Fruit fly (Drosophila melanogaster) whole organism, embryonic: ENCODE results near the gene Miox.

Experiments
- B-H1 ChIP-seq: fragments of 200-800 bp; sonication (Bioruptor generic); IDR thresholded peaks from 3 replicates; pipeline ENCODE4 v1.3.6; 2022; ENCODE audit warnings: missing biosample characterization, missing genetic modification characterization
- CG1024 ChIP-seq: fragments of 200-800 bp; sonication (Bioruptor generic); IDR thresholded peaks from 2 replicates; pipeline ENCODE4 v1.3.6; 2022; ENCODE audit warnings: missing biosample characterization, missing genetic modification characterization
- CG12391 ChIP-seq: fragments of 200-800 bp; sonication (Bioruptor generic); optimal IDR thresholded peaks from 3 replicates; lab custom pipeline; 2018; ENCODE audit warnings: missing biosample characterization, mild to moderate bottlenecking, missing genetic modification characterization, moderate library complexity
- CG13287 ChIP-seq: fragments of 200-800 bp; sonication (Bioruptor generic); IDR thresholded peaks from 2 replicates; pipeline ENCODE4 v1.3.6; 2022; ENCODE audit warnings: missing biosample characterization, missing genetic modification characterization; ENCODE audit not compliant: partially characterized antibody
- CG13296 ChIP-seq: fragments of 200-800 bp; sonication (Bioruptor generic); optimal IDR thresholded peaks from 3 replicates; lab custom pipeline; 2018; ENCODE audit warnings: missing biosample characterization, mild to moderate bottlenecking, missing genetic modification characterization
- CG14667 ChIP-seq: fragments of 200-800 bp; sonication (Bioruptor generic); IDR thresholded peaks from 2 replicates; pipeline ENCODE4 v1.3.6; 2022; ENCODE audit warnings: missing biosample characterization, missing genetic modification characterization
- CG14710 ChIP-seq: fragments of 200-800 bp; sonication (Bioruptor generic); optimal IDR thresholded peaks from 3 replicates; lab custom pipeline; 2019; ENCODE audit warnings: missing biosample characterization, mild to moderate bottlenecking, missing genetic modification characterization, moderate library complexity
- CG18011 ChIP-seq: fragments of 200-800 bp; sonication (Bioruptor generic); optimal IDR thresholded peaks from 2 replicates; lab custom pipeline; 2017; ENCODE audit warnings: missing biosample characterization, missing genetic modification characterization, mild to moderate bottlenecking, moderate library complexity, missing genotype
- CG1832 ChIP-seq: fragments of 200-800 bp; sonication (Bioruptor generic); optimal IDR thresholded peaks from 2 replicates; lab custom pipeline; 2017; ENCODE audit warnings: missing biosample characterization, mild to moderate bottlenecking, missing genetic modification characterization, inconsistent platforms
- CG18476 ChIP-seq: fragments of 200-800 bp; sonication (Bioruptor generic); optimal IDR thresholded peaks from 2 replicates; lab custom pipeline; 2016; ENCODE audit warnings: missing biosample characterization, mild to moderate bottlenecking, missing genetic modification characterization
- CG31441 ChIP-seq: fragments of 200-800 bp; sonication (Bioruptor generic); IDR thresholded peaks from 2 replicates; pipeline ENCODE4 v1.3.6; 2022; ENCODE audit warnings: missing biosample characterization, missing genetic modification characterization
- CG33213 ChIP-seq: fragments of 200-800 bp; sonication (Bioruptor generic); optimal IDR thresholded peaks from 3 replicates; lab custom pipeline; 2016; ENCODE audit warnings: missing biosample characterization, missing genetic modification characterization
- CG34224 ChIP-seq: fragments of 200-800 bp; sonication (Bioruptor generic); IDR thresholded peaks from 3 replicates; pipeline ENCODE4 v1.3.6; 2022; ENCODE audit warnings: missing biosample characterization, missing genetic modification characterization; ENCODE audit not compliant: partially characterized antibody
- CG34376 ChIP-seq: fragments of 200-800 bp; sonication (Bioruptor generic); optimal IDR thresholded peaks from 2 replicates; lab custom pipeline; 2018; ENCODE audit warnings: missing biosample characterization, mild to moderate bottlenecking, missing genetic modification characterization
- CG34422 ChIP-seq: fragments of 200-800 bp; sonication (Bioruptor generic); IDR thresholded peaks from 3 replicates; pipeline ENCODE4 v1.3.6; 2022; ENCODE audit warnings: missing biosample characterization, missing genetic modification characterization
- CG7786 ChIP-seq: fragments of 200-800 bp; sonication (Bioruptor generic); optimal IDR thresholded peaks from 2 replicates; lab custom pipeline; 2016; ENCODE audit warnings: missing biosample characterization, missing genetic modification characterization
- CG8089 ChIP-seq: fragments of 200-800 bp; sonication (Bioruptor generic); optimal IDR thresholded peaks from 3 replicates; lab custom pipeline; 2016; ENCODE audit warnings: missing biosample characterization, missing genetic modification characterization
- CG9727 ChIP-seq: fragments of 200-800 bp; sonication (Bioruptor generic); optimal IDR thresholded peaks from 3 replicates; lab custom pipeline; 2017; ENCODE audit warnings: missing biosample characterization, mild to moderate bottlenecking, missing genetic modification characterization
- D19A ChIP-seq: fragments of 200-800 bp; optimal IDR thresholded peaks from 3 replicates; lab custom pipeline; 2019; ENCODE audit warnings: missing biosample characterization, mild to moderate bottlenecking, missing genetic modification characterization, moderate library complexity
- HLH4C ChIP-seq: fragments of 200-800 bp; sonication (Bioruptor generic); IDR thresholded peaks from 3 replicates; pipeline ENCODE4 v1.3.6; 2022; ENCODE audit warnings: missing biosample characterization, missing genetic modification characterization; ENCODE audit not compliant: partially characterized antibody
- Hmx ChIP-seq: fragments of 200-800 bp; sonication (Bioruptor generic); optimal IDR thresholded peaks from 2 replicates; lab custom pipeline; 2016; ENCODE audit warnings: missing biosample characterization, missing genetic modification characterization
- Hr51 ChIP-seq, 2 experiments: fragments of 200-800 bp; sonication (Bioruptor generic); optimal IDR thresholded peaks; 2 replicates in 1 of 2; 3 replicates in 1 of 2; lab custom pipeline; 2016 to 2018; ENCODE audit warnings: missing biosample characterization in 2 of 2, missing genetic modification characterization in 2 of 2, mild to moderate bottlenecking in 1 of 2, moderate library complexity in 1 of 2
- Lim3 ChIP-seq: fragments of 200-800 bp; sonication (Bioruptor generic); IDR thresholded peaks from 2 replicates; pipeline ENCODE4 v1.3.6; 2022; ENCODE audit warnings: missing biosample characterization, missing genetic modification characterization
- Meics ChIP-seq: fragments of 200-800 bp; sonication (Bioruptor generic); optimal IDR thresholded peaks from 2 replicates; lab custom pipeline; 2017; ENCODE audit warnings: missing biosample characterization, mild to moderate bottlenecking, missing genetic modification characterization
- NC2α ChIP-seq: fragments of 200-800 bp; sonication (Bioruptor generic); optimal IDR thresholded peaks from 2 replicates; lab custom pipeline; 2016; ENCODE audit warnings: missing biosample characterization, missing genetic modification characterization
- Nf-YA ChIP-seq: fragments of 200-800 bp; sonication (Bioruptor generic); IDR thresholded peaks from 2 replicates; pipeline ENCODE4 v1.3.6; 2022; ENCODE audit warnings: missing biosample characterization, missing genetic modification characterization
- Pdp1 ChIP-seq, 2 experiments: fragments of 200-800 bp; sonication (Bioruptor generic); optimal IDR thresholded peaks; 3 replicates each; lab custom pipeline; 2016; ENCODE audit warnings: missing biosample characterization in 2 of 2, missing genetic modification characterization in 2 of 2, mild to moderate bottlenecking in 1 of 2, moderate library complexity in 1 of 2
- Taf1 ChIP-seq: fragments of 200-800 bp; sonication (Bioruptor generic); IDR thresholded peaks from 2 replicates; pipeline ENCODE4 v1.3.6; 2022; ENCODE audit warnings: missing biosample characterization, missing genetic modification characterization
- ab ChIP-seq: fragments of 200-800 bp; sonication (Bioruptor generic); optimal IDR thresholded peaks from 2 replicates; lab custom pipeline; 2016; ENCODE audit warnings: missing biosample characterization, missing genetic modification characterization
- chif ChIP-seq, 2 experiments: fragments of 200-800 bp; sonication (Bioruptor generic); optimal IDR thresholded peaks; 3 replicates each; lab custom pipeline; 2016; ENCODE audit warnings: missing biosample characterization in 2 of 2, missing genetic modification characterization in 2 of 2
- dati ChIP-seq: fragments of 200-800 bp; sonication (Bioruptor generic); IDR thresholded peaks from 2 replicates; pipeline ENCODE4 v1.3.6; 2022; ENCODE audit warnings: missing biosample characterization, missing genetic modification characterization
- dm ChIP-seq: fragments of 200-800 bp; sonication (Bioruptor generic); optimal IDR thresholded peaks from 3 replicates; lab custom pipeline; 2016; ENCODE audit warnings: missing biosample characterization, missing genetic modification characterization
- dmrt11E ChIP-seq: fragments of 200-800 bp; sonication (Bioruptor generic); optimal IDR thresholded peaks from 3 replicates; lab custom pipeline; 2018; ENCODE audit warnings: missing biosample characterization, mild to moderate bottlenecking, missing genetic modification characterization, moderate library complexity
- dmrt99B ChIP-seq: fragments of 200-800 bp; sonication (Bioruptor generic); optimal IDR thresholded peaks from 2 replicates; lab custom pipeline; 2018; ENCODE audit warnings: missing biosample characterization, mild to moderate bottlenecking, missing genetic modification characterization, moderate library complexity
- dpn ChIP-seq, 2 experiments: fragments of 200-800 bp; sonication (Bioruptor generic); optimal IDR thresholded peaks; 3 replicates each; lab custom pipeline; 2016; ENCODE audit warnings: missing biosample characterization in 2 of 2, missing genetic modification characterization in 2 of 2
- esg ChIP-seq: fragments of 200-800 bp; sonication (Bioruptor generic); conservative IDR thresholded peaks from 2 replicates; pipeline ENCODE4 v1.3.6; 2022; ENCODE audit warnings: missing biosample characterization, missing genetic modification characterization
- hbn ChIP-seq: fragments of 200-800 bp; sonication (Bioruptor generic); IDR thresholded peaks from 2 replicates; pipeline ENCODE4 v1.3.6; 2022; ENCODE audit warnings: missing biosample characterization, missing genetic modification characterization; ENCODE audit not compliant: partially characterized antibody
- hkb ChIP-seq, 2 experiments: fragments of 200-800 bp in 1 of 2; fragments of >200 bp in 1 of 2; sonication (Bioruptor generic) in 1 of 2; IDR thresholded peaks in 1 of 2; optimal IDR thresholded peaks in 1 of 2; 2 replicates each; pipeline versions ENCODE4 v1.3.6 to Lab custom; 2017 to 2022; ENCODE audit warnings: missing biosample characterization in 1 of 2, missing genetic modification characterization in 1 of 2
- lab ChIP-seq: fragments of 200-800 bp; sonication (Bioruptor generic); optimal IDR thresholded peaks from 3 replicates; lab custom pipeline; 2017; ENCODE audit warnings: missing biosample characterization, missing genetic modification characterization, mild to moderate bottlenecking, moderate library complexity, missing genetic modification reagents
- mirr ChIP-seq: fragments of 200-800 bp; sonication (Bioruptor generic); optimal IDR thresholded peaks from 3 replicates; lab custom pipeline; 2018; ENCODE audit warnings: missing biosample characterization, mild to moderate bottlenecking, missing genetic modification characterization
- otp ChIP-seq: fragments of 200-800 bp; sonication (Bioruptor generic); IDR thresholded peaks from 3 replicates; pipeline ENCODE4, ENCODE4 v1.3.6; 2022; ENCODE audit warnings: missing biosample characterization, missing genetic modification characterization
- repo ChIP-seq: fragments of 200-800 bp; sonication (Bioruptor generic); optimal IDR thresholded peaks from 2 replicates; lab custom pipeline; 2016; ENCODE audit warnings: missing biosample characterization, missing genetic modification characterization
- rib ChIP-seq: fragments of 200-800 bp; sonication (Bioruptor generic); IDR thresholded peaks from 2 replicates; pipeline ENCODE4 v1.3.6; 2022; ENCODE audit warnings: missing biosample characterization, missing genetic modification characterization
- sens-2 ChIP-seq: fragments of 200-800 bp; sonication (Bioruptor generic); IDR thresholded peaks from 2 replicates; pipeline ENCODE4 v1.3.6; 2022; ENCODE audit warnings: missing biosample characterization, missing genetic modification characterization
- slbo ChIP-seq: fragments of 200-800 bp; sonication (Bioruptor generic); IDR thresholded peaks from 2 replicates; pipeline ENCODE4 v1.3.6; 2022; ENCODE audit warnings: missing biosample characterization, missing genetic modification characterization
- tap ChIP-seq: fragments of 200-800 bp; optimal IDR thresholded peaks from 3 replicates; lab custom pipeline; 2019; ENCODE audit warnings: missing biosample characterization, mild to moderate bottlenecking, missing genetic modification characterization, moderate library complexity
- unc-4 ChIP-seq: fragments of 200-800 bp; sonication (Bioruptor generic); IDR thresholded peaks from 2 replicates; pipeline ENCODE4 v1.3.6; 2022; ENCODE audit warnings: missing biosample characterization, missing genetic modification characterization; ENCODE audit not compliant: partially characterized antibody
- vfl ChIP-seq: fragments of 200-800 bp; sonication (Bioruptor generic); optimal IDR thresholded peaks from 2 replicates; lab custom pipeline; 2016; ENCODE audit warnings: missing biosample characterization, missing genetic modification characterization
- zen2 ChIP-seq: fragments of 200-800 bp; sonication (Bioruptor generic); IDR thresholded peaks from 3 replicates; pipeline ENCODE4 v1.3.6; 2022; ENCODE audit warnings: missing biosample characterization, missing genetic modification characterization; ENCODE audit not compliant: partially characterized antibody

The Miox gene

DNA sequence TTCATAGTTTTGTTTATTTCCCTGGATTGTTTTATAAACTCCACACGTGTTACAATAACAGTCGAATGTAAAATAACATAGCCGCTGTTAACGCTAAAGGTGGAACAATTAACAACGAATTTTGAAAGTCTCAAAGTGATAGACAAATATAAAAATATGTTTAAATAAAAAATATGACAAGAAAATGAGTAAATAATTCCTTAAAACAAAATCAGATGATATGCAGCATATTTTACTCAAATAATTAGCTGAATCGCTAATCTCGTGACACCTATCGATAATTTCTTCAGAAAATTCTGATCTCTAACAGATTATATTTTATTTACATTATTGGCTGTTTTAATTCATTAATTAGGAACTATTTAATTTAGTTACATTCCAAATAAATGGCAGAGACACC lies 48.2 kb upstream of the Miox start, which contains the start of the genes CG5645 and Atg12 (continued):
- TF ChIP-seq Meics (GFP tag; lab: Kevin White, UChicago) (peak; percentile 58), Pdp1 (GFP tag; optimal IDR thresholded peaks at IDR 0.05; lab: Kevin White, UChicago) (peak in 1 of 2 experiments; percentile 28), hbn (GFP tag; lab: Robert Waterston, UW) (peak; percentile 69), CG13296 (GFP tag; lab: Kevin White, UChicago) (peak; percentile 84), CG13287 (peak; percentile 93), Nf-YA (GFP tag; lab: Robert Waterston, UW) (peak; percentile 21; the same call in 1 of the 2 replicates), D19A (tag; lab: Kevin White, UChicago) (peak; percentile 65), dm (no peak), tap (tag; lab: Kevin White, UChicago) (peak; percentile 76), otp (GFP tag; lab: Robert Waterston, UW) (no peak), Hr51 (GFP tag; optimal IDR thresholded peaks at IDR 0.05; lab: Kevin White, UChicago) (peak in 1 of 2 experiments; percentile 39), CG14667 (GFP tag; lab: Robert Waterston, UW) (peak; percentile 40), mirr (GFP tag; lab: Kevin White, UChicago) (no peak), dmrt11E (tag; lab: Kevin White, UChicago) (peak; percentile 40), rib (GFP tag; lab: Robert Waterston, UW) (no peak), NC2α (GFP tag; lab: Kevin White, UChicago) (no peak), esg (GFP tag; lab: Robert Waterston, UW) (0 out of 2 replicates have a peak, but pooled peaks have one; percentile 19), CG14710 (tag; lab: Kevin White, UChicago) (peak; percentile 86), vfl (GFP tag; lab: Kevin White, UChicago) (peak; percentile 16), CG9727 (GFP tag; lab: Kevin White, UChicago) (peak; percentile 50), HLH4C (GFP tag; lab: Robert Waterston, UW) (peak; percentile 66; the same call in 2 of the 3 replicates), dmrt99B (tag; lab: Kevin White, UChicago) (peak; percentile 51), CG31441 (GFP tag; lab: Robert Waterston, UW) (peak; percentile 66), dpn (GFP tag; optimal IDR thresholded peaks at IDR 0.05; lab: Kevin White, UChicago) (peak; percentile 3 to 65), lab (GFP tag; lab: Kevin White, UChicago) (peak; percentile 28), CG1832 (GFP tag; lab: Kevin White, UChicago) (no peak), CG18476 (GFP tag; lab: Kevin White, UChicago) (peak; percentile 61), CG33213 (GFP tag; lab: Kevin White, UChicago) (no peak), hkb (optimal IDR thresholded peaks at IDR 0.05; lab: Kevin White, UChicago) (no peak), hkb (GFP tag; IDR thresholded peaks at IDR 0.05; lab: Robert Waterston, UW) (peak; percentile 61; the same call in 1 of the 2 replicates), CG34422 (GFP tag; lab: Robert Waterston, UW) (peak; percentile 56; the same call in 2 of the 3 replicates), Taf1 (GFP tag; lab: Robert Waterston, UW) (peak; percentile 11; the same call in 1 of the 2 replicates), CG34376 (GFP tag; lab: Kevin White, UChicago) (peak; percentile 57), ab (GFP tag; lab: Kevin White, UChicago) (no peak), dati (GFP tag; lab: Robert Waterston, UW) (no peak), unc-4 (GFP tag; lab: Robert Waterston, UW) (peak; percentile 85), CG12391 (tag; lab: Kevin White, UChicago) (peak; percentile 78), CG7786 (GFP tag; lab: Kevin White, UChicago) (no peak), Lim3 (GFP tag; lab: Robert Waterston, UW) (no peak), CG1024 (GFP tag; lab: Robert Waterston, UW) (peak; percentile 35; the same call in 1 of the 2 replicates), CG8089 (GFP tag; lab: Kevin White, UChicago) (no peak), zen2 (GFP tag; lab: Robert Waterston, UW) (peak; percentile 38; the same call in 1 of the 3 replicates), Hmx (peak; percentile 50), B-H1 (GFP tag; lab: Robert Waterston, UW) (no peak), chif (GFP tag; optimal IDR thresholded peaks at IDR 0.05; lab: Kevin White, UChicago) (peak in 1 of 2 experiments; percentile 1), CG34224 (GFP tag; lab: Robert Waterston, UW) (peak; percentile 82), CG18011 (GFP tag; lab: Kevin White, UChicago) (peak; percentile 10), sens-2 (GFP tag; lab: Robert Waterston, UW) (no peak), slbo (GFP tag; lab: Robert Waterston, UW) (peak; percentile 78), repo (GFP tag; lab: Kevin White, UChicago) (no peak)
